Worm (Caenorhabditis elegans): Measurements from ENCODE around the gene twk-46.

DNA sequence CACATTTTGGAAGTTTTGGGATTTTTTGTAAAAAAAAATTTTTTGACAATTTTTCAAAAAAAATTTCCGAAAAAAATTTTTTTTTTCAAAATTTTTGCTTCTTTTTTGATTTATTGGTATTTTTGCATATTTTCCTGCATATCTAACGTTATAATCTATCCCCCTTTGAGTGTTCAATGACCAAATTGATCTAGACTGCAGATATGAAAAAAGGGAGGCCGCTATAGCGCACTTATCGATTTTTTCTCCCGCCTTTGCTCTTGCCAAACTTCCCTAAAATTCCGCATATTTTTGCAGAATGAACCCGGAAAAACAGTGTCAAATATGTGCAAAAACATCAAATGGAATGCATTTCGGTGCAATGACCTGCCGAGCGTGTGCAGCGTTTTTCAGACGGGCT, 27.5 kb downstream of the twk-46 start, which contains the start of gene nhr-145:
- TF ChIP-seq lin-13 (tag; optimal IDR thresholded peaks at IDR 0.05) (no peak), unc-62 (GFP tag; optimal IDR thresholded peaks at IDR 0.05) (no peak), ceh-83 (GFP tag; optimal IDR thresholded peaks at IDR 0.05) (no peak), mep-1 (tag; optimal IDR thresholded peaks at IDR 0.05) (no peak), nhr-12 (tag; optimal IDR thresholded peaks at IDR 0.05) (no peak), blmp-1 (tag; optimal IDR thresholded peaks at IDR 0.05) (no peak), unc-39 (tag; optimal IDR thresholded peaks at IDR 0.05) (no peak), nhr-237 (tag; optimal IDR thresholded peaks at IDR 0.05) (no peak), ztf-11 (tag; optimal IDR thresholded peaks at IDR 0.05) (no peak), lsy-2 (tag; optimal IDR thresholded peaks at IDR 0.05) (no peak), snpc-4 (tag; optimal IDR thresholded peaks at IDR 0.05) (no peak), cnd-1 (tag; optimal IDR thresholded peaks at IDR 0.05) (no peak), mls-2 (tag; optimal IDR thresholded peaks at IDR 0.05) (no peak), pha-4 (tag; optimal IDR thresholded peaks at IDR 0.05) (no peak)
